Worm (Caenorhabditis elegans) whole organism, L2 larva: ENCODE results near the gene col-17.
"Not testable (repeated sequence)": the region's sequence is repeated elsewhere in the genome, so short reads cannot be mapped to it uniquely, and the experiment has no call there.

Source experiments
- Y55F3AM.14 ChIP-seq: fragments of 200-800 bp; sonication (Bioruptor generic); optimal IDR thresholded peaks from 2 replicates; lab custom pipeline; 2018; ENCODE audit warnings: mild to moderate bottlenecking, missing genetic modification characterization, missing compliant biosample characterization
- aly-2 ChIP-seq: fragments of 150-350 bp; optimal IDR thresholded peaks from 2 replicates; lab custom pipeline; 2014; ENCODE audit warnings: missing biosample characterization, missing genetic modification characterization
- ama-1 ChIP-seq: fragments of 150-350 bp; optimal IDR thresholded peaks from 2 replicates; lab custom pipeline; 2018; ENCODE audit warnings: inconsistent platforms
- ceh-16 ChIP-seq: fragments of 150-350 bp; optimal IDR thresholded peaks from 2 replicates; lab custom pipeline; 2014; ENCODE audit warnings: missing biosample characterization, missing genetic modification characterization
- fos-1 ChIP-seq: fragments of 150-350 bp; optimal IDR thresholded peaks from 2 replicates; lab custom pipeline; 2014; ENCODE audit warnings: missing biosample characterization, missing genetic modification characterization
- nhr-10 ChIP-seq: sonication (generic microtip); optimal IDR thresholded peaks from 2 replicates; lab custom pipeline; 2017; ENCODE audit warnings: missing biosample characterization, missing genetic modification characterization
- nhr-23 ChIP-seq: fragments of 150-350 bp; optimal IDR thresholded peaks from 2 replicates; lab custom pipeline; 2014; ENCODE audit warnings: missing biosample characterization, missing genetic modification reagents, missing genetic modification characterization
- nhr-237 ChIP-seq: fragments of 150-350 bp; optimal IDR thresholded peaks from 2 replicates; lab custom pipeline; 2014; ENCODE audit warnings: missing biosample characterization, missing genetic modification characterization
- nhr-77 ChIP-seq: fragments of 150-350 bp; optimal IDR thresholded peaks from 2 replicates; lab custom pipeline; 2014; ENCODE audit warnings: missing biosample characterization, missing genetic modification characterization
- skn-1 ChIP-seq: sonication (generic microtip); optimal IDR thresholded peaks from 2 replicates; lab custom pipeline; 2017; ENCODE audit warnings: missing biosample characterization, missing genetic modification characterization
- unc-39 ChIP-seq: fragments of 150-350 bp; optimal IDR thresholded peaks from 2 replicates; lab custom pipeline; 2014; ENCODE audit warnings: missing biosample characterization, missing genetic modification characterization
- unc-55 ChIP-seq: fragments of 150-350 bp; sonication (generic microtip); optimal IDR thresholded peaks from 3 replicates; lab custom pipeline; 2014; ENCODE audit warnings: missing biosample characterization, missing genetic modification reagents, missing genetic modification characterization

DNA sequence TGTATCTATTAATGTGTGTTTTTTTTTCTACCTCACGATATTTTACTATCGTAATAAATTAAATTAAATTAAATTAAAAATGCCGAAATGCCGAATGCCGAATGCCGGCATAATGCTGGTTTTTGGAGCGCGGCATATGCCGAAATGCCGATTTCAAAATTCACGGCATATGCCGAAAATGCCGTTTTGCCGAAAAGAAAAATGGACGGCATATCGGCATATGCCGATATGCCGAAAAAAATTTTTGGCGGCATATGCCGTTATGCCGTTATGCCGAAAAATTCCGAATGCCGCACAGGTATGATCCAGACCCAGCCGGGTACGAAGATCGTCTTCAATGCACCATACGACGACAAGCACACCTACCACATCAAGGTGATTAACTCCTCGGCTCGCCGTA is 31.2 kb upstream of the col-17 start, which contains the start of gene msp-32:
- TF ChIP-seq fos-1 (tag; lab: Kevin White, UChicago); unc-39 (tag; lab: Kevin White, UChicago); ama-1; Y55F3AM.14 (GFP tag; lab: Kevin White, UChicago); nhr-237 (tag; lab: Kevin White, UChicago); unc-55 (GFP tag; lab: Kevin White, UChicago); nhr-10; ceh-16; nhr-23; skn-1; nhr-77; aly-2 (tag; lab: Kevin White, UChicago): not testable (repeated sequence)
